Worm (Caenorhabditis elegans) whole organism, L1 larva: Measurements from ENCODE around the gene R13H4.2.

Experiments
- elt-3 ChIP-seq, 6 experiments: fragments of 150-350 bp in 1 of 6; sonication (generic microtip); optimal IDR thresholded peaks; 2 replicates each; lab custom pipeline; 2017 to 2018; ENCODE audit warnings: missing biosample characterization in 6 of 6, missing genetic modification characterization in 6 of 6, inconsistent platforms in 1 of 6
- irx-1 ChIP-seq: sonication (generic microtip); optimal IDR thresholded peaks from 2 replicates; lab custom pipeline; 2016; ENCODE audit warnings: missing genetic modification characterization, missing compliant biosample characterization
- lin-39 ChIP-seq: fragments of 150-350 bp; optimal IDR thresholded peaks from 2 replicates; lab custom pipeline; 2014; ENCODE audit warnings: missing biosample characterization, missing genetic modification reagents, missing genetic modification characterization
- nhr-77 ChIP-seq: fragments of 150-350 bp; optimal IDR thresholded peaks from 2 replicates; lab custom pipeline; 2014; ENCODE audit warnings: missing biosample characterization, missing genetic modification characterization
- nhr-84 ChIP-seq: sonication (generic microtip); optimal IDR thresholded peaks from 2 replicates; lab custom pipeline; 2017; ENCODE audit warnings: missing biosample characterization, missing genetic modification characterization
- sup-37 ChIP-seq: fragments of 200-800 bp; sonication (Bioruptor generic); optimal IDR thresholded peaks from 2 replicates; lab custom pipeline; 2018; ENCODE audit warnings: mild to moderate bottlenecking, missing genetic modification characterization, missing compliant biosample characterization
- zag-1 ChIP-seq: fragments of 150-350 bp; optimal IDR thresholded peaks from 2 replicates; lab custom pipeline; 2014; ENCODE audit warnings: missing biosample characterization, missing genetic modification characterization
- ztf-11 ChIP-seq, 2 experiments: sonication (generic microtip); optimal IDR thresholded peaks; 2 replicates each; lab custom pipeline; 2016 to 2017; ENCODE audit warnings: missing genetic modification characterization in 2 of 2, missing biosample characterization in 1 of 2, missing compliant biosample characterization in 1 of 2

DNA sequence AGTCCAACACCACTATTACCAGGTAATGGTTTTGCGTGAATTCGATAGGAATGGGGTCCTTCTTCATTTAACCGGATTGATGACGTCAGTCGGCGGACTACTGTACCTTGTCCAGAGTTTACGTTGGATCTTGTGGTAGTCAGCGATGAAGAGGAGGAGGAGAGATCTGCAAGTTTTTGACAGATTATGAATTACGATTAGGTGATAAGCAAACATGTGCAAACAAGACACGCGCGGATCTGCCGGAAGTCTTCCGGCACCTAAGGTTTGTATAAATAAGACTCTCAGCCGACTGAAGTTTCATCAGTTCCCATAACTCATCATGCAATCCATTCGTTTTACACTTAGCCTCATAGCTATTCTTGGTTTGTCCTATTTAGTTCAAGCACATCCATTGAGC is 3.0 kb downstream of the R13H4.2 start, which contains the start of gene idpb-5:
- no peak for TF ChIP-seq zag-1 (tag; lab: Kevin White, UChicago)
- TF ChIP-seq nhr-77 (tag; lab: Kevin White, UChicago): no peak
- no peak for TF ChIP-seq elt-3 (tag; optimal IDR thresholded peaks at IDR 0.05; lab: Kevin White, UChicago)
- TF ChIP-seq lin-39 (tag; lab: Kevin White, UChicago): no peak
- TF ChIP-seq ztf-11 (tag; optimal IDR thresholded peaks at IDR 0.05; lab: Kevin White, UChicago): no peak
- TF ChIP-seq nhr-84 (tag; lab: Kevin White, UChicago): no peak
- no peak for TF ChIP-seq sup-37 (GFP tag; lab: Kevin White, UChicago)
- no peak for TF ChIP-seq irx-1 (tag; lab: Kevin White, UChicago)
